Worm (Caenorhabditis elegans) whole organism, mixed stage, embryonic: ENCODE measurements around the gene nspd-2.

Source experiments
- elt-3 ChIP-seq: fragments of 150-350 bp; optimal IDR thresholded peaks from 2 replicates; lab custom pipeline; 2014; ENCODE audit warnings: missing biosample characterization, missing genetic modification characterization
- unc-39 ChIP-seq: fragments of 150-350 bp; optimal IDR thresholded peaks from 2 replicates; lab custom pipeline; 2014; ENCODE audit warnings: missing biosample characterization, missing genetic modification characterization
- ztf-11 ChIP-seq: fragments of 150-350 bp; optimal IDR thresholded peaks from 2 replicates; lab custom pipeline; 2014; ENCODE audit warnings: missing biosample characterization, missing genetic modification characterization

ce11 chrIV:9824480-9824879 lies 19.4 kb upstream of the nspd-2 start, which contains the start of gene catp-6:
- TF ChIP-seq ztf-11 (no peak), unc-39 (tag; lab: Kevin White, UChicago) (no peak), elt-3 (tag; lab: Kevin White, UChicago) (no peak)
